Fruit fly (Drosophila melanogaster) whole organism, wandering third instar larva: ENCODE results near the gene Desat2.

Experiments used
- Abd-B ChIP-seq: fragments of >200 bp; optimal IDR thresholded peaks from 2 replicates; lab custom pipeline; 2017; ENCODE audit warnings: missing biosample characterization, missing genetic modification characterization
- CrebA ChIP-seq: fragments of 200-800 bp; sonication (Bioruptor generic); optimal IDR thresholded peaks from 2 replicates; lab custom pipeline; 2016; ENCODE audit warnings: missing biosample characterization, mild to moderate bottlenecking, missing genetic modification characterization, borderline replicate concordance
- Dfd ChIP-seq: fragments of >200 bp; optimal IDR thresholded peaks from 2 replicates; lab custom pipeline; 2017; ENCODE audit warnings: missing biosample characterization, missing genetic modification characterization
- Dif ChIP-seq: fragments of 200-275, 200-300 bp; sonication (Bioruptor generic); optimal IDR thresholded peaks from 2 replicates; lab custom pipeline; 2018; ENCODE audit warnings: missing biosample characterization, missing genetic modification characterization; ENCODE audit not compliant: partially characterized antibody
- HLH106 ChIP-seq: fragments of 200-800 bp; optimal IDR thresholded peaks from 3 replicates; lab custom pipeline; 2019; ENCODE audit warnings: missing biosample characterization, mild to moderate bottlenecking, missing genetic modification characterization, moderate library complexity
- Hnf4 ChIP-seq: fragments of 200-800 bp; sonication (Bioruptor generic); optimal IDR thresholded peaks from 2 replicates; lab custom pipeline; 2016; ENCODE audit warnings: missing biosample characterization, mild to moderate bottlenecking, missing genetic modification characterization
- Hr78 ChIP-seq: fragments of >200 bp; optimal IDR thresholded peaks from 2 replicates; lab custom pipeline; 2017; ENCODE audit warnings: missing biosample characterization, missing genetic modification characterization
- Hr83 ChIP-seq: fragments of 200-300 bp; sonication (Bioruptor generic); optimal IDR thresholded peaks from 2 replicates; lab custom pipeline; 2016; ENCODE audit warnings: missing biosample characterization, mild to moderate bottlenecking, missing genetic modification characterization, moderate library complexity; ENCODE audit not compliant: poor library complexity, severe bottlenecking
- Jra ChIP-seq: sonication (Bioruptor generic); optimal IDR thresholded peaks from 2 replicates; lab custom pipeline; 2016; ENCODE audit warnings: missing biosample characterization, missing genetic modification characterization
- Mio ChIP-seq: sonication (Bioruptor generic); optimal IDR thresholded peaks from 2 replicates; lab custom pipeline; 2016; ENCODE audit warnings: missing biosample characterization, missing genetic modification characterization
- Myc ChIP-seq: fragments of >200 bp; optimal IDR thresholded peaks from 2 replicates; lab custom pipeline; 2017
- OdsH ChIP-seq: fragments of 200-800 bp; sonication (Bioruptor generic); optimal IDR thresholded peaks from 2 replicates; lab custom pipeline; 2016; ENCODE audit warnings: missing biosample characterization, mild to moderate bottlenecking, missing genetic modification characterization
- Rel ChIP-seq, 2 experiments: fragments of 200-800 bp; sonication (Bioruptor generic) in 1 of 2; optimal IDR thresholded peaks; 2 replicates in 1 of 2; 3 replicates in 1 of 2; lab custom pipeline; 2016 to 2019; ENCODE audit warnings: mild to moderate bottlenecking in 2 of 2, missing biosample characterization in 2 of 2, missing genetic modification characterization in 2 of 2, moderate library complexity in 1 of 2
- Sp1 ChIP-seq: fragments of 200-800 bp; sonication (Bioruptor generic); optimal IDR thresholded peaks from 3 replicates; lab custom pipeline; 2019; ENCODE audit warnings: missing biosample characterization, mild to moderate bottlenecking, missing genetic modification characterization, moderate library complexity
- br ChIP-seq: fragments of 200-800 bp; sonication (Bioruptor generic); optimal IDR thresholded peaks from 2 replicates; lab custom pipeline; 2016; ENCODE audit warnings: missing biosample characterization, missing genetic modification characterization
- brk ChIP-seq: fragments of 200-800 bp; sonication (Bioruptor generic); optimal IDR thresholded peaks from 2 replicates; lab custom pipeline; 2016; ENCODE audit warnings: missing biosample characterization, mild to moderate bottlenecking, missing genetic modification characterization
- dl ChIP-seq, 2 experiments: fragments of 175-275, 200-275 bp in 1 of 2; fragments of 200-275 bp in 1 of 2; sonication (Bioruptor generic); optimal IDR thresholded peaks; lab custom pipeline; 2018; ENCODE audit warnings: mild to moderate bottlenecking in 2 of 2, missing biosample characterization in 2 of 2, missing genetic modification characterization in 2 of 2, moderate library complexity in 2 of 2; ENCODE audit not compliant: partially characterized antibody in 2 of 2, insufficient read depth in 1 of 2
- dmrt93B ChIP-seq: fragments of 200-800 bp; sonication (Bioruptor generic); optimal IDR thresholded peaks from 2 replicates; lab custom pipeline; 2018; ENCODE audit warnings: missing biosample characterization, mild to moderate bottlenecking, missing genetic modification characterization
- dsf ChIP-seq: sonication (Bioruptor generic); optimal IDR thresholded peaks from 2 replicates; lab custom pipeline; 2016; ENCODE audit warnings: missing biosample characterization, missing genetic modification characterization, borderline replicate concordance
- ey ChIP-seq: fragments of 200-800 bp; sonication (Bioruptor generic); optimal IDR thresholded peaks from 2 replicates; lab custom pipeline; 2016; ENCODE audit warnings: missing biosample characterization, missing genetic modification characterization
- foxo ChIP-seq, 2 experiments: fragments of 200-800 bp; sonication (Bioruptor generic); optimal IDR thresholded peaks; 2 replicates in 1 of 2; 3 replicates in 1 of 2; lab custom pipeline; 2016 to 2017; ENCODE audit warnings: missing biosample characterization in 2 of 2, missing genetic modification characterization in 2 of 2
- fru ChIP-seq: fragments of 200-800 bp; sonication (Bioruptor generic); optimal IDR thresholded peaks from 3 replicates; lab custom pipeline; 2016; ENCODE audit warnings: missing biosample characterization, mild to moderate bottlenecking, missing genetic modification characterization
- h ChIP-seq: fragments of 200-800 bp; sonication (Bioruptor generic); optimal IDR thresholded peaks from 3 replicates; lab custom pipeline; 2016; ENCODE audit warnings: missing biosample characterization, mild to moderate bottlenecking, missing genetic modification characterization
- jim ChIP-seq: fragments of 175-275, 200-325 bp; sonication (Bioruptor generic); optimal IDR thresholded peaks from 2 replicates; lab custom pipeline; 2016; ENCODE audit warnings: missing biosample characterization, mild to moderate bottlenecking, missing genetic modification characterization
- lola ChIP-seq: fragments of >200 bp; optimal IDR thresholded peaks from 2 replicates; lab custom pipeline; 2017; ENCODE audit warnings: missing biosample characterization, missing genetic modification characterization
- pan ChIP-seq: fragments of >200 bp; optimal IDR thresholded peaks from 2 replicates; lab custom pipeline; 2017
- psq ChIP-seq: fragments of 200-800 bp; sonication (Bioruptor generic); optimal IDR thresholded peaks from 3 replicates; lab custom pipeline; 2017; ENCODE audit warnings: missing biosample characterization, mild to moderate bottlenecking, missing genetic modification characterization, moderate library complexity
- rgr ChIP-seq: fragments of 200-800 bp; sonication (Bioruptor generic); optimal IDR thresholded peaks from 3 replicates; lab custom pipeline; 2016; ENCODE audit warnings: missing biosample characterization, mild to moderate bottlenecking, missing genetic modification characterization
- sage ChIP-seq: fragments of 200-800 bp; sonication (Bioruptor generic); optimal IDR thresholded peaks from 2 replicates; lab custom pipeline; 2016; ENCODE audit warnings: missing biosample characterization, mild to moderate bottlenecking, missing genetic modification characterization
- sv ChIP-seq: fragments of 200-800 bp; sonication (Bioruptor generic); optimal IDR thresholded peaks from 3 replicates; lab custom pipeline; 2016; ENCODE audit warnings: missing biosample characterization, missing genetic modification characterization
- tai ChIP-seq: sonication (Bioruptor generic); optimal IDR thresholded peaks from 2 replicates; lab custom pipeline; 2016; ENCODE audit warnings: missing biosample characterization, missing genetic modification characterization
- usp ChIP-seq: fragments of >200 bp; optimal IDR thresholded peaks from 2 replicates; lab custom pipeline; 2017; ENCODE audit warnings: missing biosample characterization, missing genetic modification characterization
- woc ChIP-seq: sonication (Bioruptor generic); optimal IDR thresholded peaks from 2 replicates; lab custom pipeline; 2016; ENCODE audit warnings: missing biosample characterization, mild to moderate bottlenecking, missing genetic modification characterization

Desat2 gene

dm6 chr3R:12433764-12434163 is 2.3 kb upstream of the Desat2 start, which contains the start of the genes Aos1 and Srlp (continued):
- no peak for TF ChIP-seq fru (GFP tag; lab: Kevin White, UChicago)
- no peak for TF ChIP-seq Mio (GFP tag; lab: Kevin White, UChicago)
- no peak for TF ChIP-seq Dif
- peak; percentile 46 for TF ChIP-seq psq (GFP tag; lab: Kevin White, UChicago)
- TF ChIP-seq rgr = peak; percentile 18
- TF ChIP-seq Dfd (GFP tag; lab: Kevin White, UChicago) = no peak

- no peak for TF ChIP-seq dl (GFP tag; optimal IDR thresholded peaks at IDR 0.05; lab: Kevin White, UChicago; ENCODE audit: insufficient read depth in 1 of 2, partially characterized antibody in 2 of 2)
- TF ChIP-seq Hnf4 (GFP tag; lab: Kevin White, UChicago) = no peak
- TF ChIP-seq foxo (GFP tag; optimal IDR thresholded peaks at IDR 0.05; lab: Kevin White, UChicago) = no peak
- TF ChIP-seq HLH106 (tag; lab: Kevin White, UChicago) = no peak
- TF ChIP-seq Dif = no peak
- no peak for TF ChIP-seq Jra
- TF ChIP-seq pan (lab: Kevin White, UChicago) = no peak
- TF ChIP-seq OdsH (GFP tag; lab: Kevin White, UChicago) = no peak
- TF ChIP-seq ey (GFP tag; lab: Kevin White, UChicago) = no peak
- no peak for TF ChIP-seq jim (GFP tag; lab: Kevin White, UChicago)
- TF ChIP-seq Myc (lab: Kevin White, UChicago) = no peak
- TF ChIP-seq Abd-B (GFP tag; lab: Kevin White, UChicago) = no peak
- TF ChIP-seq Dfd (GFP tag; lab: Kevin White, UChicago) = no peak
- no peak for TF ChIP-seq Hr83 (GFP tag; lab: Kevin White, UChicago)
- TF ChIP-seq sv (GFP tag; lab: Kevin White, UChicago) = no peak
- TF ChIP-seq usp (GFP tag; lab: Kevin White, UChicago) = no peak
- no peak for TF ChIP-seq Rel (GFP tag; optimal IDR thresholded peaks at IDR 0.05; lab: Kevin White, UChicago)
- TF ChIP-seq Rel (tag; optimal IDR thresholded peaks at IDR 0.05; lab: Kevin White, UChicago) = no peak
These were observed 3.0 kb downstream of the Desat2 start, which contains the start of the genes CG17207 and CG46427 for dm6 chr3R:12439039-12439400. TSS of gene CG17207 (minus strand) at chr3R:12439139. TSS of gene CG46427 (minus strand) at chr3R:12439139.

dm6 chr3R:12439401-12440143 is 3.5 kb downstream of the Desat2 start, which contains the start of gene Desat1:
TSS of gene Desat1 (plus strand) at chr3R:12439600.
- TF ChIP-seq h (no peak), pan (lab: Kevin White, UChicago) (no peak), brk (GFP tag; lab: Kevin White, UChicago) (no peak), Jra (peak; percentile 34), sv (GFP tag; lab: Kevin White, UChicago) (no peak), woc (GFP tag; lab: Kevin White, UChicago) (peak; percentile 32), CrebA (no peak), Myc (lab: Kevin White, UChicago) (no peak), fru (GFP tag; lab: Kevin White, UChicago) (no peak), sage (no peak), tai (no peak), Abd-B (GFP tag; lab: Kevin White, UChicago) (no peak), Hr78 (no peak), Rel (GFP tag; optimal IDR thresholded peaks at IDR 0.05; lab: Kevin White, UChicago) (no peak), Rel (tag; optimal IDR thresholded peaks at IDR 0.05; lab: Kevin White, UChicago) (no peak), psq (GFP tag; lab: Kevin White, UChicago) (no peak), jim (GFP tag; lab: Kevin White, UChicago) (no peak), dsf (GFP tag; lab: Kevin White, UChicago) (peak; percentile 34)

dm6 chr3R:12441008-12441606 is 5.1 kb downstream of the Desat2 start:
- TF ChIP-seq h = peak; percentile 63
- peak; percentile 55 for TF ChIP-seq Hr83 (GFP tag; lab: Kevin White, UChicago)
- TF ChIP-seq rgr = peak; percentile 60
- no peak for TF ChIP-seq sage
- no peak for TF ChIP-seq dmrt93B (GFP tag; lab: Kevin White, UChicago)
- TF ChIP-seq Rel (GFP tag; optimal IDR thresholded peaks at IDR 0.05; lab: Kevin White, UChicago) = no peak
- peak; percentile 95 for TF ChIP-seq Rel (tag; optimal IDR thresholded peaks at IDR 0.05; lab: Kevin White, UChicago)
- TF ChIP-seq br (GFP tag; lab: Kevin White, UChicago) = no peak
- peak; percentile 20 for TF ChIP-seq fru (GFP tag; lab: Kevin White, UChicago)
- no peak for TF ChIP-seq jim (GFP tag; lab: Kevin White, UChicago)
- peak; percentile 19 for TF ChIP-seq woc (GFP tag; lab: Kevin White, UChicago)
- peak; percentile 31 for TF ChIP-seq Sp1 (GFP tag; lab: Kevin White, UChicago)
- peak in 1 of 2 experiments; percentile 16 for TF ChIP-seq foxo (GFP tag; optimal IDR thresholded peaks at IDR 0.05; lab: Kevin White, UChicago)
- TF ChIP-seq lola (GFP tag; lab: Kevin White, UChicago) = no peak
- peak; percentile 11 for TF ChIP-seq Dif
- TF ChIP-seq HLH106 (tag; lab: Kevin White, UChicago) = no peak
- TF ChIP-seq Hnf4 (GFP tag; lab: Kevin White, UChicago) = peak; percentile 1
